Worm (Caenorhabditis elegans) whole organism, mixed stage, embryonic: Measurements from ENCODE around the gene Y11D7A.7.

Experiments used
- M03D4.4 ChIP-seq: sonication (generic microtip); optimal IDR thresholded peaks from 2 replicates; lab custom pipeline; 2017; ENCODE audit warnings: mild to moderate bottlenecking, missing genetic modification characterization, missing compliant biosample characterization
- bed-3 ChIP-seq: fragments of 200-800 bp; sonication (Bioruptor generic); optimal IDR thresholded peaks from 3 replicates; lab custom pipeline; 2018; ENCODE audit warnings: mild to moderate bottlenecking, missing genetic modification characterization, moderate library complexity, missing compliant biosample characterization
- blmp-1 ChIP-seq: fragments of 150-350 bp; optimal IDR thresholded peaks from 2 replicates; lab custom pipeline; 2014; ENCODE audit warnings: missing biosample characterization, missing genetic modification characterization
- ceh-39 ChIP-seq: fragments of 150-350 bp; optimal IDR thresholded peaks from 2 replicates; lab custom pipeline; 2014; ENCODE audit warnings: missing biosample characterization, missing genetic modification characterization
- ceh-43 ChIP-seq: fragments of 200-800 bp; sonication (Bioruptor generic); optimal IDR thresholded peaks from 2 replicates; lab custom pipeline; 2018; ENCODE audit warnings: mild to moderate bottlenecking, missing genetic modification characterization, moderate library complexity, missing compliant biosample characterization
- ceh-83 ChIP-seq: fragments of 200-800 bp; sonication (Bioruptor generic); optimal IDR thresholded peaks from 2 replicates; lab custom pipeline; 2018; ENCODE audit warnings: mild to moderate bottlenecking, missing genetic modification characterization, missing compliant biosample characterization
- ces-1 ChIP-seq: fragments of 150-350 bp; optimal IDR thresholded peaks from 2 replicates; lab custom pipeline; 2014; ENCODE audit warnings: missing biosample characterization, missing genetic modification reagents, missing genetic modification characterization
- cnd-1 ChIP-seq: fragments of 200-800 bp; sonication (Bioruptor generic); optimal IDR thresholded peaks from 2 replicates; lab custom pipeline; 2018; ENCODE audit warnings: mild to moderate bottlenecking, missing genetic modification characterization, missing compliant biosample characterization
- drap-1 ChIP-seq: fragments of 200-800 bp; sonication (Bioruptor generic); optimal IDR thresholded peaks from 3 replicates; lab custom pipeline; 2018; ENCODE audit warnings: mild to moderate bottlenecking, missing genetic modification characterization, missing compliant biosample characterization
- elt-3 ChIP-seq: fragments of 150-350 bp; optimal IDR thresholded peaks from 2 replicates; lab custom pipeline; 2014; ENCODE audit warnings: missing biosample characterization, missing genetic modification characterization
- flh-1 ChIP-seq: fragments of 200-800 bp; sonication (Bioruptor generic); optimal IDR thresholded peaks from 2 replicates; lab custom pipeline; 2018; ENCODE audit warnings: mild to moderate bottlenecking, missing genetic modification characterization, moderate library complexity, missing compliant biosample characterization
- ham-2 ChIP-seq: fragments of 200-800 bp; sonication (Bioruptor generic); optimal IDR thresholded peaks from 2 replicates; lab custom pipeline; 2018; ENCODE audit warnings: mild to moderate bottlenecking, missing genetic modification characterization, missing compliant biosample characterization
- hlh-1 ChIP-seq: fragments of 150-350 bp; optimal IDR thresholded peaks from 2 replicates; lab custom pipeline; 2014; ENCODE audit warnings: missing biosample characterization, missing genetic modification reagents, missing genetic modification characterization
- lin-13 ChIP-seq: fragments of 150-350 bp; optimal IDR thresholded peaks from 2 replicates; lab custom pipeline; 2014; ENCODE audit warnings: missing biosample characterization, missing genetic modification characterization
- lin-32 ChIP-seq: fragments of 200-800 bp; sonication (Bioruptor generic); optimal IDR thresholded peaks from 2 replicates; lab custom pipeline; 2018; ENCODE audit warnings: mild to moderate bottlenecking, missing genetic modification characterization, missing compliant biosample characterization
- lsy-2 ChIP-seq: fragments of 150-350 bp; optimal IDR thresholded peaks from 2 replicates; lab custom pipeline; 2014; ENCODE audit warnings: missing biosample characterization, missing genetic modification characterization
- mab-5 ChIP-seq: fragments of 150-350 bp; optimal IDR thresholded peaks from 2 replicates; lab custom pipeline; 2014; ENCODE audit warnings: missing biosample characterization, missing genetic modification characterization
- mep-1 ChIP-seq: fragments of 150-350 bp; optimal IDR thresholded peaks from 2 replicates; lab custom pipeline; 2017; ENCODE audit warnings: missing biosample characterization, missing genetic modification reagents, missing genetic modification characterization, inconsistent platforms
- mls-2 ChIP-seq: sonication (generic microtip); optimal IDR thresholded peaks from 2 replicates; lab custom pipeline; 2016; ENCODE audit warnings: mild to moderate bottlenecking, missing genetic modification characterization, moderate library complexity, missing compliant biosample characterization
- nhr-12 ChIP-seq: fragments of 150-350 bp; optimal IDR thresholded peaks from 2 replicates; lab custom pipeline; 2014; ENCODE audit warnings: missing biosample characterization, missing genetic modification characterization
- nhr-2 ChIP-seq: fragments of 150-350 bp; optimal IDR thresholded peaks from 2 replicates; lab custom pipeline; 2014; ENCODE audit warnings: missing biosample characterization, missing genetic modification characterization
- nhr-237 ChIP-seq: fragments of 150-350 bp; optimal IDR thresholded peaks from 2 replicates; lab custom pipeline; 2014; ENCODE audit warnings: missing biosample characterization, missing genetic modification characterization
- nhr-28 ChIP-seq: fragments of 150-350 bp; optimal IDR thresholded peaks from 2 replicates; lab custom pipeline; 2014; ENCODE audit warnings: missing biosample characterization, missing genetic modification characterization
- nhr-76 ChIP-seq: sonication (generic microtip); optimal IDR thresholded peaks from 2 replicates; lab custom pipeline; 2017; ENCODE audit warnings: missing biosample characterization, missing genetic modification characterization
- pha-4 ChIP-seq: fragments of 150-350 bp; optimal IDR thresholded peaks from 2 replicates; lab custom pipeline; 2018; ENCODE audit warnings: missing biosample characterization, missing genetic modification reagents, missing genetic modification characterization
- sem-2 ChIP-seq: fragments of 200-800 bp; sonication (Bioruptor generic); optimal IDR thresholded peaks from 2 replicates; lab custom pipeline; 2018; ENCODE audit warnings: mild to moderate bottlenecking, missing genetic modification characterization, missing compliant biosample characterization
- snpc-4 ChIP-seq: fragments of 150-350 bp; optimal IDR thresholded peaks from 2 replicates; lab custom pipeline; 2014; ENCODE audit warnings: missing biosample characterization, missing genetic modification characterization
- sptf-1 ChIP-seq: sonication (generic microtip); optimal IDR thresholded peaks from 2 replicates; lab custom pipeline; 2017; ENCODE audit warnings: mild to moderate bottlenecking, missing genetic modification characterization, moderate library complexity, missing compliant biosample characterization
- tbx-8 ChIP-seq: fragments of 200-800 bp; sonication (Bioruptor generic); optimal IDR thresholded peaks from 2 replicates; lab custom pipeline; 2018; ENCODE audit warnings: mild to moderate bottlenecking, missing genetic modification characterization, moderate library complexity, missing compliant biosample characterization
- unc-120 ChIP-seq: sonication (generic microtip); optimal IDR thresholded peaks from 2 replicates; lab custom pipeline; 2017; ENCODE audit warnings: missing genetic modification characterization, missing compliant biosample characterization; ENCODE audit not compliant: poor library complexity, severe bottlenecking
- unc-39 ChIP-seq: fragments of 150-350 bp; optimal IDR thresholded peaks from 2 replicates; lab custom pipeline; 2014; ENCODE audit warnings: missing biosample characterization, missing genetic modification characterization
- unc-62 ChIP-seq: fragments of 150-350 bp; optimal IDR thresholded peaks from 2 replicates; lab custom pipeline; 2014; ENCODE audit warnings: missing biosample characterization, missing genetic modification reagents, missing genetic modification characterization
- zip-8 ChIP-seq: fragments of 150-350 bp; optimal IDR thresholded peaks from 2 replicates; lab custom pipeline; 2014; ENCODE audit warnings: missing biosample characterization, missing genetic modification characterization
- ztf-11 ChIP-seq: fragments of 150-350 bp; optimal IDR thresholded peaks from 2 replicates; lab custom pipeline; 2014; ENCODE audit warnings: missing biosample characterization, missing genetic modification characterization

Y11D7A.7 gene

DNA sequence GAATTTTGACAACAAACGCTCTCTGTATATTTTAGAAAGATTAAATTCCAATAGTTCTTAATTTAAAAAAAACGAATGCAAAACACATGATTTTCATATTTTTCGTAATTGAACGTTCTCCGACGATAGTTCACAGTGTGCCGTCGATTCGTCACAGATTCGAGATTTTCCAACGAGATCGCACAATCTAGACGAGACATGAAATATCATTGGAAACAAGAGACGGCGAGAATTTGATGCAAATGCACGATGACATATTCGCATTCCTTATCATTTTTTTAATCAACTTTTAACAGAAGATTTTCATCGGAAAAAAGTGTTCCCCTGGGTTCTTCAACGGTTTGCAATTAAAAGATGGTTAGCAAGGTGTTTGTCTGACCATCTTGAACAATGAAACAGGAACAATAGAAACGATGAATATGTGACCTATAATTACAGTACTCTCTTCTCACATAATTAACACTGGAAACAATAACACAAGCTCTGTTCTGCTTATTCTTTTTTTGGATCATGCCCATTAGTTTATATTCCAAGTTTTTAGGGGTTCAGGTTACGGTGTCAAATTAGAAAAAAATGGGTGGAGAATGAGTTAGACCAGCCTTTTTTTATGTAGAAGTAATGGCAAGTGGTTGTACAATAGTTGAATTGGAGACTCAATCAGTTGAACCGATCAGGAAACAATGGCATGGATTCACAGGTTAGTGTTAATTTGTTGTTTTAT is 16.7 kb upstream of the Y11D7A.7 start, which contains the start of gene Y11D7A.3:
Gene Y11D7A.3, plus strand, starts transcription at position 671 of the 721 bp plus-strand sequence.
- TF ChIP-seq nhr-76 (tag; lab: Kevin White, UChicago) (no peak), mls-2 (tag; lab: Kevin White, UChicago) (no peak), M03D4.4 (tag; lab: Kevin White, UChicago) (no peak), zip-8 (no peak), ztf-11 (tag; lab: Kevin White, UChicago) (no peak)

DNA sequence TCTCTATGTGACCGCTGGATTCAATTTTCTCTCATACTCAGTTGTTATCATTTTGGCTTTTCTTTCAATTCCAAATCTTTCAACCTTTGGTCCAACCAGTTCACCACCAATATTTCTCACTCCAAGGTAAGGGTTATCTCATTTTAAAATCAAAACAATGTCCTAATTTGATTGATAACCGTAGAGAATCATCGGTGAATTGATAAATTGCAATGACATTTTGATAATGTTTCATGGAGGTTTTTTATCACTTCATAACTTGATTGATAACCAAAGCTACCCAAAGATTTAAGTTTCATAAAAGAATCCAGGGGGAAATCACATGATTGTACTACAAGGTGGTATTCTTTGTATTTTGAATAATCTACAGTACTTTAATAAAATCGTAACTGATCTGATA is 10.2 kb upstream of the Y11D7A.7 start:
- TF ChIP-seq unc-120 (tag; lab: Kevin White, UChicago) (no peak), nhr-12 (tag; lab: Kevin White, UChicago) (no peak), flh-1 (GFP tag; lab: Kevin White, UChicago) (no peak), blmp-1 (tag; lab: Kevin White, UChicago) (no peak), tbx-8 (no peak), M03D4.4 (tag; lab: Kevin White, UChicago) (no peak), pha-4 (tag; lab: Kevin White, UChicago) (no peak), ceh-83 (GFP tag; lab: Kevin White, UChicago) (no peak), snpc-4 (no peak), nhr-76 (tag; lab: Kevin White, UChicago) (no peak), lin-13 (tag; lab: Kevin White, UChicago) (no peak), nhr-237 (tag; lab: Kevin White, UChicago) (no peak), lsy-2 (tag; lab: Kevin White, UChicago) (no peak), ceh-43 (no peak), elt-3 (tag; lab: Kevin White, UChicago) (no peak), mls-2 (tag; lab: Kevin White, UChicago) (no peak)

DNA sequence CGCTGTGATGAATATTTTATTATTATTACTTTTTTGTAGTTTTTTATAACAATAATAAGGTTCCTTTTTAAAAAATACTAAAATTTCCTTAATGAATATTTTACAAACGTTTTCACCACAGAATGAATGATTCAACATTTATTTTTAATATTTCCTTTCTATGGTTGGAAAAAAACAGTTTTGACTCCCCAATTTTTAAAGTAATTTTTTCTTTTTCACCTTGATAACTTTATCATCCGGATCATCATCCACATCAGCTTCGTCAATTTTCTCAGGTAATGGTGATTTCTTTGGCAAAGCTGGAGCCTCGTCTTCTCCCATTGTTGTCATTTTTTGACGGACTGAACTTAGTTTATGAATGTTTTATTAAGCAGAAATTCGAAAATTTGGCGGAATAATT is 5.6 kb upstream of the Y11D7A.7 start, which contains the start of gene rab-28:
Gene rab-28, minus strand, starts transcription at position 343 of the 400 bp plus-strand sequence.
- no peak for TF ChIP-seq ceh-83 (GFP tag; lab: Kevin White, UChicago)
- no peak for TF ChIP-seq nhr-237 (tag; lab: Kevin White, UChicago)
- TF ChIP-seq unc-39 (tag; lab: Kevin White, UChicago) = no peak
- no peak for TF ChIP-seq M03D4.4 (tag; lab: Kevin White, UChicago)
- no peak for TF ChIP-seq ceh-43
- no peak for TF ChIP-seq unc-120 (tag; lab: Kevin White, UChicago)
- no peak for TF ChIP-seq ham-2 (GFP tag; lab: Kevin White, UChicago)
- no peak for TF ChIP-seq pha-4 (tag; lab: Kevin White, UChicago)
- no peak for TF ChIP-seq mls-2 (tag; lab: Kevin White, UChicago)
- TF ChIP-seq nhr-12 (tag; lab: Kevin White, UChicago) = no peak
- TF ChIP-seq nhr-2 (tag; lab: Kevin White, UChicago) = no peak
- no peak for TF ChIP-seq hlh-1 (tag; lab: Kevin White, UChicago)
- TF ChIP-seq nhr-28 = no peak

DNA sequence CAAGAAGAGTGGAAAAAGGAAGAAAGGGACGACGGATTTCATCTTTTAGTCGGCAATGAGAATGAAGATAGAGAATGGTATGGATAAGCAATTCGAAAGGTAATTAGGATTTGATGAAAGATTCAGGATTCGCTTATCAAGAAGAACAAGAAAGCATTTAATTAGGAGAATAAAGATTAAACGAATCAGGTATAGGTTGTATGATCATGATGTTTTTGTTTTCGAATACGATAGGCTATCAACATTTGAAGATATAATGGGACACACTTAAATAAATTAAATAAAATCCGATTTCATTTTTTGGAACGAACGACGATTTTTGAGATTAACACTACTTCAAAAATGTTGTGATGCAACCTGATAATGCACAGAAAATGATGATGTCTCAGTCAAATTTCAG is 3.9 kb upstream of the Y11D7A.7 start, which contains the start of gene Y11D7A.5:
Gene Y11D7A.5, minus strand, starts transcription at position 101 of the 400 bp plus-strand sequence.
- no peak for TF ChIP-seq lsy-2 (tag; lab: Kevin White, UChicago)
- no peak for TF ChIP-seq tbx-8
- no peak for TF ChIP-seq zip-8
- TF ChIP-seq snpc-4 = no peak
- no peak for TF ChIP-seq ceh-43
- no peak for TF ChIP-seq blmp-1 (tag; lab: Kevin White, UChicago)
- no peak for TF ChIP-seq drap-1 (GFP tag; lab: Kevin White, UChicago)
- no peak for TF ChIP-seq hlh-1 (tag; lab: Kevin White, UChicago)
- no peak for TF ChIP-seq ztf-11 (tag; lab: Kevin White, UChicago)
- TF ChIP-seq nhr-2 (tag; lab: Kevin White, UChicago) = no peak
- no peak for TF ChIP-seq bed-3 (GFP tag; lab: Kevin White, UChicago)
- no peak for TF ChIP-seq lin-32 (GFP tag; lab: Kevin White, UChicago)
- TF ChIP-seq cnd-1 (tag; lab: Kevin White, UChicago) = no peak
- TF ChIP-seq elt-3 (tag; lab: Kevin White, UChicago) = no peak
- TF ChIP-seq sptf-1 (tag; lab: Kevin White, UChicago) = no peak
- no peak for TF ChIP-seq mls-2 (tag; lab: Kevin White, UChicago)
- no peak for TF ChIP-seq lin-13 (tag; lab: Kevin White, UChicago)

DNA sequence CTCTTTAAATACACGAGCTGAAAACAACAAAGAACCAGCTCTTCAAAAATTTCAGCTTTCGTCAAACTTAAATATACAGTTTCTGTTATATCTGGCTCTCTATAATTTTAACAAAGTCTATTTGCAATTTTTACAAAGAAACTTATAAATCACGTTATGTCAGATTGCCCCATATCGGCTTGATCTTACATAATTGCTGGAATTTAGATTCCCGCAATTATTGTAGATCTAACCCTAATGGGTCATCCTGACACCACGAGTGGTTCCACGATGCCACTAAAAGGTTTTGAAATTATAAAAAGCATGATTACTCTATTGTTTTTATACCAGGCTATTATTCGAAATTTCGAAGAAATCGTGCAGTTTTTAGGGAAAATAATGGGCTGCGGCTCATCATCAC is 1.8 kb downstream of the Y11D7A.7 start, which contains the start of gene Y11D7A.8:
Gene Y11D7A.8, plus strand, starts transcription at position 301 of the 400 bp plus-strand sequence.
- TF ChIP-seq nhr-12 (tag; lab: Kevin White, UChicago) (no peak), ztf-11 (tag; lab: Kevin White, UChicago) (no peak), lin-13 (tag; lab: Kevin White, UChicago) (no peak), flh-1 (GFP tag; lab: Kevin White, UChicago) (no peak), lsy-2 (tag; lab: Kevin White, UChicago) (no peak), mab-5 (tag; lab: Kevin White, UChicago) (no peak), mls-2 (tag; lab: Kevin White, UChicago) (no peak), tbx-8 (no peak), ceh-83 (GFP tag; lab: Kevin White, UChicago) (no peak), ces-1 (no peak), sem-2 (no peak), pha-4 (tag; lab: Kevin White, UChicago) (no peak), unc-62 (GFP tag; lab: Kevin White, UChicago) (no peak), mep-1 (tag; lab: Kevin White, UChicago) (no peak), lin-32 (GFP tag; lab: Kevin White, UChicago) (no peak), zip-8 (no peak), ceh-39 (tag; lab: Kevin White, UChicago) (no peak), unc-120 (tag; lab: Kevin White, UChicago) (no peak)
